Worm (Caenorhabditis elegans): ENCODE results near the gene srbc-43.
A peak's percentile ranks its signal among the peaks of the same experiment; 100 is the strongest.

Gene srbc-43

ce11 chrV:12787026-12787425 lies 3.3 kb downstream of the srbc-43 start, which contains the start of gene fkb-4:
TSS of gene fkb-4 (minus strand) at chrV:12787126.
- TF ChIP-seq drap-1 (GFP tag; optimal IDR thresholded peaks at IDR 0.05) (no peak), mls-2 (tag; optimal IDR thresholded peaks at IDR 0.05) (no peak), lsy-2 (tag; optimal IDR thresholded peaks at IDR 0.05) (no peak), ceh-39 (tag; optimal IDR thresholded peaks at IDR 0.05) (no peak), tbx-8 (GFP tag; optimal IDR thresholded peaks at IDR 0.05) (no peak), pha-4 (tag; optimal IDR thresholded peaks at IDR 0.05) (no peak), elt-3 (tag; optimal IDR thresholded peaks at IDR 0.05) (no peak), nhr-237 (tag; optimal IDR thresholded peaks at IDR 0.05) (no peak), sem-2 (GFP tag; optimal IDR thresholded peaks at IDR 0.05) (no peak), nhr-28 (tag; optimal IDR thresholded peaks at IDR 0.05) (no peak), bed-3 (GFP tag; optimal IDR thresholded peaks at IDR 0.05) (no peak), nhr-76 (tag; optimal IDR thresholded peaks at IDR 0.05) (no peak), ceh-43 (GFP tag; optimal IDR thresholded peaks at IDR 0.05) (no peak), sptf-1 (tag; optimal IDR thresholded peaks at IDR 0.05) (no peak), ces-1 (GFP tag; optimal IDR thresholded peaks at IDR 0.05) (no peak), ceh-83 (GFP tag; optimal IDR thresholded peaks at IDR 0.05) (no peak), cnd-1 (tag; optimal IDR thresholded peaks at IDR 0.05) (no peak), nhr-2 (tag; optimal IDR thresholded peaks at IDR 0.05) (no peak), lin-13 (tag; optimal IDR thresholded peaks at IDR 0.05) (no peak)

ce11 chrV:12786340-12786739 lies 4.0 kb downstream of the srbc-43 start:
- TF ChIP-seq unc-62 (GFP tag; optimal IDR thresholded peaks at IDR 0.05), result no peak
- TF ChIP-seq mls-2 (tag; optimal IDR thresholded peaks at IDR 0.05), result no peak
- TF ChIP-seq sptf-1 (tag; optimal IDR thresholded peaks at IDR 0.05), result no peak
- TF ChIP-seq elt-3 (tag; optimal IDR thresholded peaks at IDR 0.05), result no peak
- no peak for TF ChIP-seq nhr-76 (tag; optimal IDR thresholded peaks at IDR 0.05)
- TF ChIP-seq bed-3 (GFP tag; optimal IDR thresholded peaks at IDR 0.05), result no peak
- TF ChIP-seq ceh-39 (tag; optimal IDR thresholded peaks at IDR 0.05), result no peak
- no peak for TF ChIP-seq snpc-4 (tag; optimal IDR thresholded peaks at IDR 0.05)
- TF ChIP-seq elt-1 (tag; optimal IDR thresholded peaks at IDR 0.05; ENCODE audit: borderline replicate concordance, insufficient read depth), result no peak
- no peak for TF ChIP-seq ceh-43 (GFP tag; optimal IDR thresholded peaks at IDR 0.05)
- TF ChIP-seq ceh-83 (GFP tag; optimal IDR thresholded peaks at IDR 0.05), result no peak
- TF ChIP-seq unc-120 (tag; optimal IDR thresholded peaks at IDR 0.05; ENCODE audit: poor library complexity, severe bottlenecking), result no peak
- TF ChIP-seq blmp-1 (tag; optimal IDR thresholded peaks at IDR 0.05), result no peak
- no peak for TF ChIP-seq M03D4.4 (tag; optimal IDR thresholded peaks at IDR 0.05)

- TF ChIP-seq unc-120 (tag; optimal IDR thresholded peaks at IDR 0.05; ENCODE audit: poor library complexity, severe bottlenecking) (no peak), nhr-237 (tag; optimal IDR thresholded peaks at IDR 0.05) (no peak)
These were observed 5.5 kb downstream of the srbc-43 start, which contains the start of gene sre-20 for ce11 chrV:12784861-12785260. TSS of gene sre-20 (minus strand) at chrV:12784961.

DNA sequence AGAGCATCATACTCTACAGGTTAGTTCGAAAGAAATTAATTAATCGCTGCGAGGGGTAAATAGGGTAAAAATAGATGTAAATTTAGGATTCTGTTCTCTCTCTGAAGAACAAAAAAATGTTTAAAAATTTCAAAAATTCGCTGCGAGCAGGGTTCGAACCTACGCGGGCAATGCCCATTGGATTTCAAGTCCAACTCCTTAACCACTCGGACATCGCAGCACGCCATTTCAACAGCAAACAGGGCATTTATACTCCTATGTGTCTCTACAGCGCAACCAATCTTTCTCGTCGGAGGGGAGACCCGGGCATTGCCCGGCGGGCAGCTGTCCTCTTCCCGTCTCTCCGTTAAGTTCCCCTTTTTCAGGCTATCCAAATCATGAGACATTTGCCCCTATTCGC lies 10.1 kb downstream of the srbc-43 start:
- TF ChIP-seq nhr-237 (tag; optimal IDR thresholded peaks at IDR 0.05), result no peak
- peak; percentile 95 for TF ChIP-seq ceh-83 (GFP tag; optimal IDR thresholded peaks at IDR 0.05)
- TF ChIP-seq snpc-4 (tag; optimal IDR thresholded peaks at IDR 0.05), result no peak
- TF ChIP-seq nhr-76 (tag; optimal IDR thresholded peaks at IDR 0.05), result no peak
- no peak for TF ChIP-seq nhr-12 (tag; optimal IDR thresholded peaks at IDR 0.05)
- TF ChIP-seq mls-2 (tag; optimal IDR thresholded peaks at IDR 0.05), result peak; percentile 98
- peak; percentile 93 for TF ChIP-seq unc-120 (tag; optimal IDR thresholded peaks at IDR 0.05; ENCODE audit: poor library complexity, severe bottlenecking)
- peak; percentile 75 for TF ChIP-seq tbx-8 (GFP tag; optimal IDR thresholded peaks at IDR 0.05)
- peak; percentile 96 for TF ChIP-seq drap-1 (GFP tag; optimal IDR thresholded peaks at IDR 0.05)
- TF ChIP-seq pha-4 (tag; optimal IDR thresholded peaks at IDR 0.05), result peak; percentile 62
- TF ChIP-seq ceh-43 (GFP tag; optimal IDR thresholded peaks at IDR 0.05), result peak; percentile 88
- no peak for TF ChIP-seq mab-5 (tag; optimal IDR thresholded peaks at IDR 0.05)
- peak; percentile 55 for TF ChIP-seq lsy-2 (tag; optimal IDR thresholded peaks at IDR 0.05)
- no peak for TF ChIP-seq unc-39 (tag; optimal IDR thresholded peaks at IDR 0.05)
- peak; percentile 86 for TF ChIP-seq bed-3 (GFP tag; optimal IDR thresholded peaks at IDR 0.05)
- TF ChIP-seq zip-8 (tag; optimal IDR thresholded peaks at IDR 0.05), result no peak
- peak; percentile 92 for TF ChIP-seq lin-32 (GFP tag; optimal IDR thresholded peaks at IDR 0.05)
- peak; percentile 24 for TF ChIP-seq lin-13 (tag; optimal IDR thresholded peaks at IDR 0.05)
- no peak for TF ChIP-seq elt-1 (tag; optimal IDR thresholded peaks at IDR 0.05; ENCODE audit: borderline replicate concordance, insufficient read depth)
- TF ChIP-seq ztf-11 (tag; optimal IDR thresholded peaks at IDR 0.05), result peak; percentile 59
- TF ChIP-seq mep-1 (tag; optimal IDR thresholded peaks at IDR 0.05), result peak; percentile 76
- no peak for TF ChIP-seq blmp-1 (tag; optimal IDR thresholded peaks at IDR 0.05)
- peak; percentile 84 for TF ChIP-seq flh-1 (GFP tag; optimal IDR thresholded peaks at IDR 0.05)
- peak; percentile 94 for TF ChIP-seq M03D4.4 (tag; optimal IDR thresholded peaks at IDR 0.05)
- TF ChIP-seq nhr-28 (tag; optimal IDR thresholded peaks at IDR 0.05), result peak; percentile 66
- no peak for TF ChIP-seq ceh-39 (tag; optimal IDR thresholded peaks at IDR 0.05)
- peak; percentile 90 for TF ChIP-seq sem-2 (GFP tag; optimal IDR thresholded peaks at IDR 0.05)
- peak; percentile 97 for TF ChIP-seq sptf-1 (tag; optimal IDR thresholded peaks at IDR 0.05)
- peak; percentile 8 for TF ChIP-seq elt-3 (tag; optimal IDR thresholded peaks at IDR 0.05)
- no peak for TF ChIP-seq ces-1 (GFP tag; optimal IDR thresholded peaks at IDR 0.05)
- peak; percentile 78 for TF ChIP-seq ham-2 (GFP tag; optimal IDR thresholded peaks at IDR 0.05)
- TF ChIP-seq hlh-1 (tag; optimal IDR thresholded peaks at IDR 0.05), result no peak
- TF ChIP-seq unc-62 (GFP tag; optimal IDR thresholded peaks at IDR 0.05), result peak; percentile 26
- TF ChIP-seq cnd-1 (tag; optimal IDR thresholded peaks at IDR 0.05), result peak; percentile 93
- no peak for TF ChIP-seq nhr-2 (tag; optimal IDR thresholded peaks at IDR 0.05)
